Fruit fly (Drosophila melanogaster): ENCODE measurements around the gene CG4872.

The CG4872 gene

dm6 chrX:16881015-16881414 lies at the start of gene CG4872 (continued):
- no peak for TF ChIP-seq CG3726 (GFP tag; IDR thresholded peaks at IDR 0.05)
- no peak for TF ChIP-seq nau (GFP tag; optimal IDR thresholded peaks at IDR 0.05)
- TF ChIP-seq hb (GFP tag; IDR thresholded peaks at IDR 0.05; ENCODE audit: partially characterized antibody): no peak
- no peak for TF ChIP-seq Eip74EF (GFP tag; optimal IDR thresholded peaks at IDR 0.05)
- TF ChIP-seq jigr1 (GFP tag; IDR thresholded peaks at IDR 0.05): no peak
- no peak for TF ChIP-seq Mad (GFP tag; optimal IDR thresholded peaks at IDR 0.05)
- TF ChIP-seq dmrt11E (tag; optimal IDR thresholded peaks at IDR 0.05): no peak
- no peak for TF ChIP-seq luna (GFP tag; optimal IDR thresholded peaks at IDR 0.05)
- TF ChIP-seq zen2 (GFP tag; IDR thresholded peaks at IDR 0.05; ENCODE audit: partially characterized antibody): no peak
- TF ChIP-seq CG9215 (GFP tag; IDR thresholded peaks at IDR 0.05): no peak
- no peak for TF ChIP-seq CG3407 (GFP tag; optimal IDR thresholded peaks at IDR 0.05)
- TF ChIP-seq ATbp (GFP tag; optimal IDR thresholded peaks at IDR 0.05): no peak
- no peak for TF ChIP-seq CG1233 (GFP tag; optimal IDR thresholded peaks at IDR 0.05)
- TF ChIP-seq CG8944 (GFP tag; optimal IDR thresholded peaks at IDR 0.05): no peak
- TF ChIP-seq stwl (tag; optimal IDR thresholded peaks at IDR 0.05): peak; percentile 7
- peak; percentile 41; the same call in 1 of the 2 replicates for TF ChIP-seq E2f2 (GFP tag; IDR thresholded peaks at IDR 0.05)
- no peak for TF ChIP-seq odd (GFP tag; optimal IDR thresholded peaks at IDR 0.05)
- TF ChIP-seq danr (GFP tag; IDR thresholded peaks at IDR 0.05): no peak
- no peak for TF ChIP-seq esg (GFP tag; conservative IDR thresholded peaks at IDR 0.05)
- TF ChIP-seq Dp (GFP tag; optimal IDR thresholded peaks at IDR 0.05): peak; percentile 20
- no peak for TF ChIP-seq tll (GFP tag; optimal IDR thresholded peaks at IDR 0.05)
- TF ChIP-seq zfh1 (GFP tag; IDR thresholded peaks at IDR 0.05): no peak
- no peak for TF ChIP-seq CG12769 (tag; optimal IDR thresholded peaks at IDR 0.05)
- TF ChIP-seq dysf (GFP tag; IDR thresholded peaks at IDR 0.05): no peak
- TF ChIP-seq Med (GFP tag): no peak
- no peak for TF ChIP-seq ind (GFP tag; optimal IDR thresholded peaks at IDR 0.05)
- TF ChIP-seq phol (tag; optimal IDR thresholded peaks at IDR 0.05): peak; percentile 3
- TF ChIP-seq sd (tag; optimal IDR thresholded peaks at IDR 0.05): peak; percentile 45
- no peak for TF ChIP-seq CG11456 (GFP tag; IDR thresholded peaks at IDR 0.05)
- no peak for TF ChIP-seq onecut (GFP tag; IDR thresholded peaks at IDR 0.05)
- TF ChIP-seq CG12299 (tag; optimal IDR thresholded peaks at IDR 0.05): no peak
- no peak for TF ChIP-seq sr (GFP tag; IDR thresholded peaks at IDR 0.05)
- no peak for TF ChIP-seq scrt (GFP tag; optimal IDR thresholded peaks at IDR 0.05)
- no peak for TF ChIP-seq CG7372 (GFP tag; IDR thresholded peaks at IDR 0.05)
- no peak for TF ChIP-seq Taf1 (GFP tag; IDR thresholded peaks at IDR 0.05)
- no peak for TF ChIP-seq Xrp1 (GFP tag; IDR thresholded peaks at IDR 0.05)
- TF ChIP-seq nerfin-2 (GFP tag; IDR thresholded peaks at IDR 0.05; ENCODE audit: partially characterized antibody): no peak
- TF ChIP-seq CG18476 (GFP tag; optimal IDR thresholded peaks at IDR 0.05): no peak
- peak; percentile 16 for TF ChIP-seq nmo (GFP tag; optimal IDR thresholded peaks at IDR 0.05)
- TF ChIP-seq CG17361 (GFP tag; IDR thresholded peaks at IDR 0.05): no peak
- no peak for TF ChIP-seq Fer1 (GFP tag; optimal IDR thresholded peaks at IDR 0.05)
- no peak for TF ChIP-seq peb (GFP tag; IDR thresholded peaks at IDR 0.05)
- TF ChIP-seq CG7928 (GFP tag; optimal IDR thresholded peaks at IDR 0.05): no peak
- TF ChIP-seq cwo (GFP tag; optimal IDR thresholded peaks at IDR 0.05): no peak
- no peak for TF ChIP-seq CG10274 (GFP tag; optimal IDR thresholded peaks at IDR 0.05)
- TF ChIP-seq grau (tag; optimal IDR thresholded peaks at IDR 0.05): peak; percentile 13
- TF ChIP-seq CG32767 (GFP tag; IDR thresholded peaks at IDR 0.05): no peak
- no peak for TF ChIP-seq CrebB (tag; optimal IDR thresholded peaks at IDR 0.05)
- no peak for TF ChIP-seq MBD-R2 (GFP tag; IDR thresholded peaks at IDR 0.05)
- peak; percentile 57 for TF ChIP-seq Sry-β (GFP tag; optimal IDR thresholded peaks at IDR 0.05)
- no peak for TF ChIP-seq tup (GFP tag; optimal IDR thresholded peaks at IDR 0.05)
